Worm (Caenorhabditis elegans): ENCODE results near the gene dnj-2.

DNA sequence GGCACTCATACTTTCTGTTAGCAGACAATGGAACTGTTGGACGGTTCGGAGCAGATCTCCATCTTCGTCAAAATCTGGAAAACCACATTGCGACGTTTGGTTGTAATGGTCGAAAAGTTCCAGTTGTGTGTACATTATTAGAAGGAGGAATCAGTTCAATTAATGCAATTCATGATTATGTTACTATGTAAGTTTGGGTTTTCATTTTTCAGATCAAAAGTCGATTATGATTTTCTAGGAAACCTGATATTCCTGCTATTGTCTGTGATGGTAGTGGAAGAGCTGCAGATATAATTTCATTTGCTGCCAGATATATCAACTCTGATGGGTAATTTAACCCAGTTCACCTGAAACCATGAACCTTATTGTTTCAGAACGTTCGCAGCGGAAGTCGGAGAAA is 37.8 kb downstream of the dnj-2 start:
- no peak for TF ChIP-seq dao-5 (tag; optimal IDR thresholded peaks at IDR 0.05)
- no peak for TF ChIP-seq him-1 (tag; optimal IDR thresholded peaks at IDR 0.05)
- TF ChIP-seq W03F9.2 (tag; optimal IDR thresholded peaks at IDR 0.05): no peak

Data from whole organism, L4/young adult.